Worm (Caenorhabditis elegans): ENCODE data around the gene gmap-1.

gmap-1 gene

DNA sequence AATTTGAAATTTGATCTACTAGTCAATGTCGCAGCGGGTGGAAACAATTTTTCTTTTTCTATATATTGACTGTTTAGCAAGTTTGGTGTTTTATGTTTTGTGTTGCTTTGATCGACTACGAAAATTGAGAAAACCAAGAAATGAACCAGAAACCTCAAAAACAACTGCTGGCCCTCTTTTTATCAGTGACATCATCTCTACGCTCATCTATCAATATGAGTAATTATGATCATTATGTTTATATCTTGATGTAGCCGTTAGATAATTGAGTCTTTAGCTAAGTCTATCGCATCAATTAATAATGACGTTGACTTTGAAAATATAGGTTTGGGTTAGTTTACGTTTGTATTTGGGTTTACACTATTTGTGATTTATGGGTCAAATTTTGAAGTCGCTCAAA is 916 bp upstream of the gmap-1 start:
- no peak for TF ChIP-seq hlh-1 (tag; optimal IDR thresholded peaks at IDR 0.05)
- peak; percentile 89 for TF ChIP-seq unc-62 (GFP tag; optimal IDR thresholded peaks at IDR 0.05)
- peak; percentile 96 for TF ChIP-seq elt-1 (tag; optimal IDR thresholded peaks at IDR 0.05; ENCODE audit: borderline replicate concordance, insufficient read depth)
- no peak for TF ChIP-seq mep-1 (tag; optimal IDR thresholded peaks at IDR 0.05)

ce11 chrX:12929961-12930360 is 4.8 kb downstream of the gmap-1 start, which contains the start of gene C34E7.3:
TSS of gene C34E7.3 (plus strand) at chrX:12930261.
- TF ChIP-seq M03D4.4 (tag; optimal IDR thresholded peaks at IDR 0.05), result no peak
- no peak for TF ChIP-seq mls-2 (tag; optimal IDR thresholded peaks at IDR 0.05)
- TF ChIP-seq drap-1 (GFP tag; optimal IDR thresholded peaks at IDR 0.05), result no peak
- no peak for TF ChIP-seq snpc-4 (tag; optimal IDR thresholded peaks at IDR 0.05)
- no peak for TF ChIP-seq pha-4 (tag; optimal IDR thresholded peaks at IDR 0.05)
- TF ChIP-seq ham-2 (GFP tag; optimal IDR thresholded peaks at IDR 0.05), result no peak
- no peak for TF ChIP-seq unc-39 (tag; optimal IDR thresholded peaks at IDR 0.05)
- no peak for TF ChIP-seq mab-5 (tag; optimal IDR thresholded peaks at IDR 0.05)
- no peak for TF ChIP-seq lsy-2 (tag; optimal IDR thresholded peaks at IDR 0.05)
- TF ChIP-seq nhr-12 (tag; optimal IDR thresholded peaks at IDR 0.05), result no peak
- TF ChIP-seq bed-3 (GFP tag; optimal IDR thresholded peaks at IDR 0.05), result no peak
- TF ChIP-seq elt-1 (tag; optimal IDR thresholded peaks at IDR 0.05; ENCODE audit: borderline replicate concordance, insufficient read depth), result no peak
- no peak for TF ChIP-seq flh-1 (GFP tag; optimal IDR thresholded peaks at IDR 0.05)
- TF ChIP-seq nhr-76 (tag; optimal IDR thresholded peaks at IDR 0.05), result no peak

ce11 chrX:12928753-12929152 is 6.0 kb downstream of the gmap-1 start:
- TF ChIP-seq mep-1 (tag; optimal IDR thresholded peaks at IDR 0.05) (no peak), blmp-1 (tag; optimal IDR thresholded peaks at IDR 0.05) (no peak), flh-1 (GFP tag; optimal IDR thresholded peaks at IDR 0.05) (no peak), sem-2 (GFP tag; optimal IDR thresholded peaks at IDR 0.05) (no peak), cnd-1 (tag; optimal IDR thresholded peaks at IDR 0.05) (no peak), zip-8 (tag; optimal IDR thresholded peaks at IDR 0.05) (no peak)

- TF ChIP-seq nhr-76 (tag; optimal IDR thresholded peaks at IDR 0.05) (no peak), unc-39 (tag; optimal IDR thresholded peaks at IDR 0.05) (no peak), M03D4.4 (tag; optimal IDR thresholded peaks at IDR 0.05) (no peak), flh-1 (GFP tag; optimal IDR thresholded peaks at IDR 0.05) (no peak), ceh-39 (tag; optimal IDR thresholded peaks at IDR 0.05) (no peak), unc-62 (GFP tag; optimal IDR thresholded peaks at IDR 0.05) (no peak), sptf-1 (tag; optimal IDR thresholded peaks at IDR 0.05) (no peak)
These were observed 7.8 kb downstream of the gmap-1 start for ce11 chrX:12926998-12927397.

- no peak for TF ChIP-seq unc-120 (tag; optimal IDR thresholded peaks at IDR 0.05; ENCODE audit: poor library complexity, severe bottlenecking)
- TF ChIP-seq cnd-1 (tag; optimal IDR thresholded peaks at IDR 0.05), result no peak
- TF ChIP-seq nhr-28 (tag; optimal IDR thresholded peaks at IDR 0.05), result no peak
- TF ChIP-seq mls-2 (tag; optimal IDR thresholded peaks at IDR 0.05), result no peak
- no peak for TF ChIP-seq nhr-12 (tag; optimal IDR thresholded peaks at IDR 0.05)
- no peak for TF ChIP-seq ham-2 (GFP tag; optimal IDR thresholded peaks at IDR 0.05)
- TF ChIP-seq lsy-2 (tag; optimal IDR thresholded peaks at IDR 0.05), result no peak
- TF ChIP-seq snpc-4 (tag; optimal IDR thresholded peaks at IDR 0.05), result no peak
- TF ChIP-seq flh-1 (GFP tag; optimal IDR thresholded peaks at IDR 0.05), result no peak
- TF ChIP-seq elt-3 (tag; optimal IDR thresholded peaks at IDR 0.05), result no peak
These were observed 16.3 kb downstream of the gmap-1 start for ce11 chrX:12918454-12918853.

ce11 chrX:12916418-12916817 is 18.4 kb downstream of the gmap-1 start:
- TF ChIP-seq nhr-28 (tag; optimal IDR thresholded peaks at IDR 0.05) (no peak), M03D4.4 (tag; optimal IDR thresholded peaks at IDR 0.05) (no peak), unc-62 (GFP tag; optimal IDR thresholded peaks at IDR 0.05) (no peak), elt-1 (tag; optimal IDR thresholded peaks at IDR 0.05; ENCODE audit: borderline replicate concordance, insufficient read depth) (no peak), ces-1 (GFP tag; optimal IDR thresholded peaks at IDR 0.05) (peak; percentile 74), bed-3 (GFP tag; optimal IDR thresholded peaks at IDR 0.05) (no peak)

ce11 chrX:12915693-12916092 is 19.1 kb downstream of the gmap-1 start:
- TF ChIP-seq mep-1 (tag; optimal IDR thresholded peaks at IDR 0.05) (no peak), bed-3 (GFP tag; optimal IDR thresholded peaks at IDR 0.05) (no peak), elt-3 (tag; optimal IDR thresholded peaks at IDR 0.05) (no peak), ces-1 (GFP tag; optimal IDR thresholded peaks at IDR 0.05) (no peak), snpc-4 (tag; optimal IDR thresholded peaks at IDR 0.05) (no peak), ceh-43 (GFP tag; optimal IDR thresholded peaks at IDR 0.05) (no peak), unc-62 (GFP tag; optimal IDR thresholded peaks at IDR 0.05) (no peak)
